Fruit fly (Drosophila melanogaster): ENCODE results near the gene Tsp39D.

Tsp39D gene

dm6 chr2L:21341706-21342105, 2.7 kb upstream of the Tsp39D start:
- TF ChIP-seq CG15710 (tag; optimal IDR thresholded peaks at IDR 0.05), result no peak
- TF ChIP-seq CG4496 (GFP tag; IDR thresholded peaks at IDR 0.05), result no peak
- no peak for TF ChIP-seq Pif1A (GFP tag; optimal IDR thresholded peaks at IDR 0.05)
- no peak for TF ChIP-seq CG13204 (GFP tag; optimal IDR thresholded peaks at IDR 0.05)
- no peak for TF ChIP-seq CG8159 (tag; optimal IDR thresholded peaks at IDR 0.05)
- no peak for TF ChIP-seq Pif1B (GFP tag; optimal IDR thresholded peaks at IDR 0.05)
- TF ChIP-seq CG14655 (GFP tag; optimal IDR thresholded peaks at IDR 0.05), result no peak
- TF ChIP-seq CG17806 (tag; optimal IDR thresholded peaks at IDR 0.05), result no peak
- no peak for TF ChIP-seq EcR (GFP tag; optimal IDR thresholded peaks at IDR 0.05)
- no peak for TF ChIP-seq CG32121 (GFP tag; IDR thresholded peaks at IDR 0.05)
- TF ChIP-seq CG34367 (tag; optimal IDR thresholded peaks at IDR 0.05), result no peak
- no peak for TF ChIP-seq Snoo (tag; optimal IDR thresholded peaks at IDR 0.05)
- TF ChIP-seq CG10348 (GFP tag; IDR thresholded peaks at IDR 0.05), result no peak

DNA sequence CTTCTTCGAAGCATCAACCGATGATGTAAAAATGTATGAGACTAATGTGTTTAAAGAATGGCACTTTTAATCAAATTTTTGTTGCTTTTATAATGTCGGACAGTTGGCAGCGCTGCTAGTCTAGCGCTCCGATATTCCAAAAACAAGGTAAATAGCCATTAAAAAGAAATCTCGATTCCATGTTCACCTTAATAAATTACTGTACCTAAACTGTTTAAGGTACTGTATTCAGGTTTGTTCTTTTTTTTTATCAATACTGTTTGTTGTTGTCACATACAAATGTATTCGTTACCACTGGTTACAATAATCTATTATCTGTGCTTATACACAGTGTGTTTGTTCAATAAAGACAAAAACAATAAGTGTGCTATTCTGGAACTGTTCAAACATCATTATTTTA, 16.5 kb downstream of the Tsp39D start, which contains the start of gene dtr:
Gene dtr, plus strand, starts transcription at position 301 of the 400 bp plus-strand sequence.
- TF ChIP-seq CG10348 (GFP tag; IDR thresholded peaks at IDR 0.05), result no peak
- no peak for TF ChIP-seq Ets98B (GFP tag; IDR thresholded peaks at IDR 0.05)
- TF ChIP-seq fd96Ca (GFP tag; IDR thresholded peaks at IDR 0.05), result no peak
- no peak for TF ChIP-seq CG8301 (tag; optimal IDR thresholded peaks at IDR 0.05)
- no peak for TF ChIP-seq CG8159 (tag; optimal IDR thresholded peaks at IDR 0.05)
- no peak for TF ChIP-seq CG12605 (GFP tag; IDR thresholded peaks at IDR 0.05)
- TF ChIP-seq CG4496 (GFP tag; IDR thresholded peaks at IDR 0.05), result no peak

DNA sequence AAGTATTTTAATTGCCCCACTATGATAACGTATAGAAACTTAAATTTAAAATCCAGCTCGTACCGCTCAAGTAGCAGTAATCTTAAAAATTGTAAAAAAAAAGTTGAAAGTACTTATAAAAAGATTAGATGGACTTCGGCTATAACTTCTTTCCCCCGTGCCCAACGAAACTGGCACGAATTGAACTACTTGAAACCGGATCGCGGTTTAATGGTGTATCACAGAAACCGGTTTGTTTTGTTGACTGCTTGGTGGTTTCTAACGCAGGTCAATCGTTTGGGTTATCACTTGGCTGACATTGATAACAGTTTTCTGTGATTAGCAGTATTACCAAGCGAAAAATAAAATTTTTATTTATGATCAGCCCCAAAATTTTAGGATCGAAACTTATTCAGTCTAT, 22.9 kb downstream of the Tsp39D start:
- TF ChIP-seq gl (tag; optimal IDR thresholded peaks at IDR 0.05) (no peak), CG17806 (tag; optimal IDR thresholded peaks at IDR 0.05) (no peak), CG8301 (tag; optimal IDR thresholded peaks at IDR 0.05) (no peak), rn (GFP tag; IDR thresholded peaks at IDR 0.05) (no peak), Snoo (tag; optimal IDR thresholded peaks at IDR 0.05) (no peak), fd96Ca (GFP tag; IDR thresholded peaks at IDR 0.05) (no peak), Ets98B (GFP tag; IDR thresholded peaks at IDR 0.05) (no peak), CG12605 (GFP tag; IDR thresholded peaks at IDR 0.05) (no peak), Pif1A (GFP tag; optimal IDR thresholded peaks at IDR 0.05) (no peak), CG10348 (GFP tag; IDR thresholded peaks at IDR 0.05) (no peak), CG34367 (tag; optimal IDR thresholded peaks at IDR 0.05) (no peak), D1 (tag; optimal IDR thresholded peaks at IDR 0.05) (no peak), CG32121 (GFP tag; IDR thresholded peaks at IDR 0.05) (no peak)

dm6 chr2L:21369606-21370005, 25.2 kb downstream of the Tsp39D start, which contains the start of gene Gr39b:
Gr39b (minus strand) TSS chr2L:21369706.
- TF ChIP-seq CG8301 (tag; optimal IDR thresholded peaks at IDR 0.05), result no peak
- TF ChIP-seq Snoo (tag; optimal IDR thresholded peaks at IDR 0.05), result no peak
- TF ChIP-seq CG14655 (GFP tag; optimal IDR thresholded peaks at IDR 0.05), result no peak
- TF ChIP-seq EcR (GFP tag; optimal IDR thresholded peaks at IDR 0.05), result no peak
- no peak for TF ChIP-seq CG8159 (tag; optimal IDR thresholded peaks at IDR 0.05)
- TF ChIP-seq CG9948 (tag; optimal IDR thresholded peaks at IDR 0.05), result no peak
- no peak for TF ChIP-seq CG34367 (tag; optimal IDR thresholded peaks at IDR 0.05)
- no peak for TF ChIP-seq Ets98B (GFP tag; IDR thresholded peaks at IDR 0.05)
- TF ChIP-seq CG10348 (GFP tag; IDR thresholded peaks at IDR 0.05), result no peak
- TF ChIP-seq CG32121 (GFP tag; IDR thresholded peaks at IDR 0.05), result no peak
- TF ChIP-seq CG12605 (GFP tag; IDR thresholded peaks at IDR 0.05), result no peak
- no peak for TF ChIP-seq Pif1A (GFP tag; optimal IDR thresholded peaks at IDR 0.05)
- TF ChIP-seq CG17806 (tag; optimal IDR thresholded peaks at IDR 0.05), result no peak
- TF ChIP-seq CG13204 (GFP tag; optimal IDR thresholded peaks at IDR 0.05), result no peak
- no peak for TF ChIP-seq rn (GFP tag; IDR thresholded peaks at IDR 0.05)
- no peak for TF ChIP-seq gl (tag; optimal IDR thresholded peaks at IDR 0.05)
- no peak for TF ChIP-seq Pif1B (GFP tag; optimal IDR thresholded peaks at IDR 0.05)
- TF ChIP-seq CG4496 (GFP tag; IDR thresholded peaks at IDR 0.05), result no peak
- TF ChIP-seq fd96Ca (GFP tag; IDR thresholded peaks at IDR 0.05), result no peak

dm6 chr2L:21370886-21371285, 26.5 kb downstream of the Tsp39D start, which contains the start of gene CG8665:
CG8665 (plus strand) TSS chr2L:21371227.
- no peak for TF ChIP-seq CG32121 (GFP tag; IDR thresholded peaks at IDR 0.05)
- TF ChIP-seq CG13204 (GFP tag; optimal IDR thresholded peaks at IDR 0.05), result no peak
- TF ChIP-seq CG17806 (tag; optimal IDR thresholded peaks at IDR 0.05), result no peak
- TF ChIP-seq Snoo (tag; optimal IDR thresholded peaks at IDR 0.05), result no peak
- TF ChIP-seq fd96Ca (GFP tag; IDR thresholded peaks at IDR 0.05), result no peak
- peak; percentile 2 for TF ChIP-seq CG8159 (tag; optimal IDR thresholded peaks at IDR 0.05)
- no peak for TF ChIP-seq CG34367 (tag; optimal IDR thresholded peaks at IDR 0.05)
- TF ChIP-seq CG14655 (GFP tag; optimal IDR thresholded peaks at IDR 0.05), result no peak
- no peak for TF ChIP-seq Ets98B (GFP tag; IDR thresholded peaks at IDR 0.05)
- TF ChIP-seq Pif1B (GFP tag; optimal IDR thresholded peaks at IDR 0.05), result peak; percentile 7

DNA sequence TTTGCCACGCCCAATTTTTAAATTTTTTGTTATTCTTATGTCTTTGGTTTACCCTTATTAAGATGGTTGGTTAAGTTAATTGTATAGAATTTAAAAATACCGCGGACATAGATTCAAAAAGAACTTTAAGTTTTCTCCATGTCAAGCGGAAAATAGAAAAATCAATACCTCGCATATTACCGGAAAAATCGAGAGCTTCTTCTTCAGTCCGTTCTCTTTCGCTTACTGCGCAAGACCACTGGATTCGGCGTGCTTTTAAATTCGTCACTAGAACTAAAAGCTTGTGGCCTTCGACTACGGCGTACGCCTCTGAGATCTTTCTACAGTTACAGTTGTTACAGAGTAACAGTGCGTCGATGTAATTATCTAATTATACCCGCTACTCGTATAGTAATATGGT, 33.6 kb downstream of the Tsp39D start:
- TF ChIP-seq D1 (tag; optimal IDR thresholded peaks at IDR 0.05) (no peak), CG32121 (GFP tag; IDR thresholded peaks at IDR 0.05) (no peak)

dm6 chr2L:21379790-21380349, 35.5 kb downstream of the Tsp39D start, which contains the start of gene nrv3:
nrv3 (plus strand) TSS chr2L:21380000.
- no peak for TF ChIP-seq Pif1A (GFP tag; optimal IDR thresholded peaks at IDR 0.05)
- no peak for TF ChIP-seq CG4496 (GFP tag; IDR thresholded peaks at IDR 0.05)
- no peak for TF ChIP-seq EcR (GFP tag; optimal IDR thresholded peaks at IDR 0.05)
- TF ChIP-seq Ets98B (GFP tag; IDR thresholded peaks at IDR 0.05), result no peak
- TF ChIP-seq D1 (tag; optimal IDR thresholded peaks at IDR 0.05), result no peak
- no peak for TF ChIP-seq CG14655 (GFP tag; optimal IDR thresholded peaks at IDR 0.05)
- TF ChIP-seq Pif1B (GFP tag; optimal IDR thresholded peaks at IDR 0.05), result no peak
- no peak for TF ChIP-seq CG9948 (tag; optimal IDR thresholded peaks at IDR 0.05)
- no peak for TF ChIP-seq Snoo (tag; optimal IDR thresholded peaks at IDR 0.05)
- no peak for TF ChIP-seq CG12605 (GFP tag; IDR thresholded peaks at IDR 0.05)
- no peak for TF ChIP-seq CG8159 (tag; optimal IDR thresholded peaks at IDR 0.05)
- TF ChIP-seq CG32121 (GFP tag; IDR thresholded peaks at IDR 0.05), result no peak
- TF ChIP-seq CG10348 (GFP tag; IDR thresholded peaks at IDR 0.05), result no peak
- no peak for TF ChIP-seq rn (GFP tag; IDR thresholded peaks at IDR 0.05)
- TF ChIP-seq CG15710 (tag; optimal IDR thresholded peaks at IDR 0.05), result no peak
- TF ChIP-seq gl (tag; optimal IDR thresholded peaks at IDR 0.05), result no peak
